Fruit fly (Drosophila melanogaster): ENCODE data around the gene fne.

dm6 chrX:12890166-12890825 is 27.0 kb upstream of the fne start:
- TF ChIP-seq psq (optimal IDR thresholded peaks at IDR 0.05) (no peak), CG8478 (optimal IDR thresholded peaks at IDR 0.05) (no peak), Dll (optimal IDR thresholded peaks at IDR 0.05) (no peak), pan (optimal IDR thresholded peaks at IDR 0.05) (no peak)

All from whole organism.